Fruit fly (Drosophila melanogaster): ENCODE results near the gene RpS10b.

The RpS10b gene

dm6 chrX:19615990-19616663 lies 18.3 kb downstream of the RpS10b start, which contains the start of gene CG14210 (continued):
- TF ChIP-seq CkIIα-i1 (GFP tag; IDR thresholded peaks at IDR 0.05) (no peak), CG13287 (GFP tag; IDR thresholded peaks at IDR 0.05; ENCODE audit: partially characterized antibody) (peak; percentile 71), sna (GFP tag; IDR thresholded peaks at IDR 0.05; ENCODE audit: partially characterized antibody) (peak; percentile 44; the same call in 1 of the 2 replicates), Dip2 (GFP tag; IDR thresholded peaks at IDR 0.05) (no peak), CG4707 (GFP tag; optimal IDR thresholded peaks at IDR 0.05) (no peak), HLH54F (GFP tag; optimal IDR thresholded peaks at IDR 0.05) (no peak), sc (optimal IDR thresholded peaks at IDR 0.05) (no peak), sc (GFP tag; optimal IDR thresholded peaks at IDR 0.05) (no peak), TFAM (GFP tag; optimal IDR thresholded peaks at IDR 0.05) (no peak), cg (GFP tag; optimal IDR thresholded peaks at IDR 0.05) (no peak), CG31365 (tag; optimal IDR thresholded peaks at IDR 0.05) (no peak), sug (tag; optimal IDR thresholded peaks at IDR 0.05) (peak; percentile 25), Max (GFP tag; optimal IDR thresholded peaks at IDR 0.05) (peak; percentile 69), HHEX (GFP tag; optimal IDR thresholded peaks at IDR 0.05) (no peak), ac (GFP tag; optimal IDR thresholded peaks at IDR 0.05) (no peak), CG1647 (GFP tag; optimal IDR thresholded peaks at IDR 0.05) (no peak), PHDP (tag; optimal IDR thresholded peaks at IDR 0.05) (no peak), fd3F (GFP tag; optimal IDR thresholded peaks at IDR 0.05) (no peak), en (GFP tag; optimal IDR thresholded peaks at IDR 0.05) (no peak), ara (GFP tag; IDR thresholded peaks at IDR 0.05) (no peak), knrl (GFP tag; IDR thresholded peaks at IDR 0.05; ENCODE audit: partially characterized antibody) (peak; percentile 45; the same call in 2 of the 3 replicates), CG10565 (GFP tag; optimal IDR thresholded peaks at IDR 0.05) (no peak), trem (tag; optimal IDR thresholded peaks at IDR 0.05) (peak; percentile 45), CG9727 (GFP tag; optimal IDR thresholded peaks at IDR 0.05) (no peak), Dad (GFP tag; optimal IDR thresholded peaks at IDR 0.05) (no peak), wor (GFP tag; IDR thresholded peaks at IDR 0.05) (no peak), CG9817 (tag; optimal IDR thresholded peaks at IDR 0.05) (no peak), CG4820 (GFP tag; optimal IDR thresholded peaks at IDR 0.05) (no peak), Atf6 (GFP tag; IDR thresholded peaks at IDR 0.05) (no peak), CG8290 (GFP tag; optimal IDR thresholded peaks at IDR 0.05) (no peak), CG8290 (tag; optimal IDR thresholded peaks at IDR 0.05) (no peak), Sin3A (optimal IDR thresholded peaks at IDR 0.05) (no peak), her (GFP tag; optimal IDR thresholded peaks at IDR 0.05) (no peak), CTCF (GFP tag; optimal IDR thresholded peaks at IDR 0.05) (no peak), CG30020 (tag; optimal IDR thresholded peaks at IDR 0.05) (no peak), bsh (GFP tag; optimal IDR thresholded peaks at IDR 0.05) (no peak), CG1233 (GFP tag; optimal IDR thresholded peaks at IDR 0.05) (no peak), CG9932 (GFP tag; IDR thresholded peaks at IDR 0.05) (no peak), CG7963 (GFP tag; IDR thresholded peaks at IDR 0.05; ENCODE audit: partially characterized antibody) (peak; percentile 66; the same call in 2 of the 3 replicates), Dek (tag; optimal IDR thresholded peaks at IDR 0.05) (no peak), CG14965 (GFP tag; optimal IDR thresholded peaks at IDR 0.05; ENCODE audit: borderline replicate concordance) (no peak), CG18262 (tag; optimal IDR thresholded peaks at IDR 0.05) (no peak), tup (GFP tag; optimal IDR thresholded peaks at IDR 0.05) (no peak), Adf1 (GFP tag; IDR thresholded peaks at IDR 0.05) (no peak), CG17612 (GFP tag; IDR thresholded peaks at IDR 0.05) (no peak), Ets97D (GFP tag; optimal IDR thresholded peaks at IDR 0.05) (peak; percentile 32), gcm2 (GFP tag; optimal IDR thresholded peaks at IDR 0.05) (no peak), aop (GFP tag; IDR thresholded peaks at IDR 0.05) (no peak), CG12236 (GFP tag; optimal IDR thresholded peaks at IDR 0.05) (no peak), Rfx (GFP tag; IDR thresholded peaks at IDR 0.05) (no peak), Hr39 (optimal IDR thresholded peaks at IDR 0.05) (no peak), CG1603 (tag; optimal IDR thresholded peaks at IDR 0.05) (peak; percentile 50)

Data from whole organism, embryonic.